Worm (Caenorhabditis elegans) whole organism, young adult: ENCODE results near the gene alh-7.
A peak's percentile ranks its signal among the peaks of the same experiment; 100 is the strongest.

Experiments
- B0035.1 ChIP-seq: sonication (generic microtip); optimal IDR thresholded peaks from 2 replicates; lab custom pipeline; 2016; ENCODE audit warnings: missing genetic modification characterization, mild to moderate bottlenecking, missing compliant biosample characterization, missing genotype, missing genetic modification reagents
- B0261.1 ChIP-seq: sonication (generic microtip); optimal IDR thresholded peaks from 2 replicates; lab custom pipeline; 2016; ENCODE audit warnings: mild to moderate bottlenecking, missing genetic modification characterization, moderate library complexity, missing compliant biosample characterization
- B0336.3 ChIP-seq: fragments of 200-800 bp; sonication (Bioruptor generic); IDR thresholded peaks from 2 replicates; pipeline ENCODE4 v1.3.6; 2022; ENCODE audit warnings: missing genetic modification characterization, missing compliant biosample characterization
- F33H1.4 ChIP-seq: fragments of 200-800 bp; sonication (Bioruptor generic); IDR thresholded peaks from 2 replicates; pipeline ENCODE4 v1.3.6; 2022; ENCODE audit warnings: missing genetic modification reagents, missing genetic modification characterization, missing compliant biosample characterization
- F52B5.7 ChIP-seq: sonication (generic microtip); optimal IDR thresholded peaks from 2 replicates; lab custom pipeline; 2016; ENCODE audit warnings: mild to moderate bottlenecking, missing genetic modification characterization, missing compliant biosample characterization
- F57A8.1 ChIP-seq: fragments of 200-800 bp; sonication (Bioruptor generic); optimal IDR thresholded peaks from 2 replicates; lab custom pipeline; 2018; ENCODE audit warnings: mild to moderate bottlenecking, missing genetic modification characterization, moderate library complexity, missing compliant biosample characterization
- Y53G8AR.9 ChIP-seq: fragments of 200-800 bp; sonication (Bioruptor generic); conservative IDR thresholded peaks from 2 replicates; pipeline ENCODE4 v1.3.6; 2022; ENCODE audit warnings: missing genetic modification reagents, missing genetic modification characterization, missing compliant biosample characterization
- Y67H2A.10 ChIP-seq: fragments of 200-800 bp; sonication (Bioruptor generic); conservative IDR thresholded peaks from 2 replicates; pipeline ENCODE4 v1.3.6; 2022; ENCODE audit warnings: missing genetic modification reagents, missing genetic modification characterization, missing compliant biosample characterization
- ZK185.1 ChIP-seq: sonication (generic microtip); optimal IDR thresholded peaks from 2 replicates; lab custom pipeline; 2016; ENCODE audit warnings: mild to moderate bottlenecking, missing genetic modification characterization, missing compliant biosample characterization; ENCODE audit not compliant: poor library complexity, severe bottlenecking
- akir-1 ChIP-seq: fragments of 200-800 bp; sonication (Bioruptor generic); optimal IDR thresholded peaks from 2 replicates; lab custom pipeline; 2018; ENCODE audit warnings: mild to moderate bottlenecking, missing genetic modification characterization, moderate library complexity, missing compliant biosample characterization
- athp-1 ChIP-seq: sonication (generic microtip); optimal IDR thresholded peaks from 2 replicates; lab custom pipeline; 2017; ENCODE audit warnings: mild to moderate bottlenecking, missing genetic modification characterization, missing compliant biosample characterization
- ccch-3 ChIP-seq: fragments of 200-800 bp; sonication (Bioruptor generic); optimal IDR thresholded peaks from 2 replicates; lab custom pipeline; 2018; ENCODE audit warnings: mild to moderate bottlenecking, missing genetic modification characterization, missing compliant biosample characterization
- cebp-1 ChIP-seq, 2 experiments: fragments of 200-800 bp in 1 of 2; sonication (Bioruptor generic) in 1 of 2; sonication (generic microtip) in 1 of 2; IDR thresholded peaks in 1 of 2; optimal IDR thresholded peaks in 1 of 2; 2 replicates each; pipeline versions ENCODE4 v1.3.6 to Lab custom; 2017 to 2022; ENCODE audit warnings: missing compliant biosample characterization in 2 of 2, missing genetic modification characterization in 2 of 2, mild to moderate bottlenecking in 1 of 2, missing genetic modification reagents in 1 of 2, moderate library complexity in 1 of 2
- egl-44 ChIP-seq: fragments of 200-800 bp; sonication (Bioruptor generic); IDR thresholded peaks from 2 replicates; pipeline ENCODE4 v1.3.6; 2022; ENCODE audit warnings: missing genetic modification reagents, missing genetic modification characterization, missing compliant biosample characterization
- ets-4 ChIP-seq: fragments of 200-800 bp; sonication (Bioruptor generic); optimal IDR thresholded peaks from 2 replicates; lab custom pipeline; 2018; ENCODE audit warnings: mild to moderate bottlenecking, missing genetic modification characterization, missing compliant biosample characterization
- hlh-26 ChIP-seq: fragments of 200-800 bp; sonication (Bioruptor generic); conservative IDR thresholded peaks from 2 replicates; pipeline ENCODE4 v1.3.6; 2022; ENCODE audit warnings: missing genetic modification reagents, missing genetic modification characterization, missing compliant biosample characterization
- hrde-1 ChIP-seq: sonication (generic microtip); optimal IDR thresholded peaks from 2 replicates; lab custom pipeline; 2016; ENCODE audit warnings: missing genetic modification characterization, mild to moderate bottlenecking, missing compliant biosample characterization, moderate library complexity, missing genotype, missing genetic modification reagents, borderline replicate concordance
- let-526 ChIP-seq: fragments of 200-800 bp; sonication (Bioruptor generic); IDR thresholded peaks from 2 replicates; pipeline ENCODE4 v1.3.6; 2022; ENCODE audit warnings: missing genetic modification reagents, missing genetic modification characterization, missing compliant biosample characterization
- let-607 ChIP-seq, 2 experiments: fragments of 200-800 bp in 1 of 2; sonication (Bioruptor generic) in 1 of 2; sonication (generic microtip) in 1 of 2; optimal IDR thresholded peaks; 2 replicates each; lab custom pipeline; 2016 to 2018; ENCODE audit warnings: mild to moderate bottlenecking in 2 of 2, missing compliant biosample characterization in 2 of 2, missing genetic modification characterization in 2 of 2, moderate library complexity in 2 of 2, missing genotype in 1 of 2
- lin-26 ChIP-seq: fragments of 200-800 bp; sonication (Bioruptor generic); IDR thresholded peaks from 2 replicates; pipeline ENCODE4 v1.3.6; 2022; ENCODE audit warnings: missing genetic modification reagents, missing genetic modification characterization, missing compliant biosample characterization
- lsl-1 ChIP-seq: fragments of 200-800 bp; sonication (Bioruptor generic); optimal IDR thresholded peaks from 2 replicates; lab custom pipeline; 2018; ENCODE audit warnings: mild to moderate bottlenecking, missing genetic modification characterization, moderate library complexity, missing compliant biosample characterization
- lsy-27 ChIP-seq: sonication (generic microtip); optimal IDR thresholded peaks from 2 replicates; lab custom pipeline; 2017; ENCODE audit warnings: missing genetic modification characterization, mild to moderate bottlenecking, missing compliant biosample characterization, antibody characterized with exemption, missing genotype, borderline replicate concordance; ENCODE audit not compliant: insufficient read depth
- madf-8 ChIP-seq: fragments of 200-800 bp; sonication (Bioruptor generic); conservative IDR thresholded peaks from 2 replicates; pipeline ENCODE4 v1.3.6; 2022; ENCODE audit warnings: missing genetic modification reagents, missing genetic modification characterization, missing compliant biosample characterization
- mcd-1 ChIP-seq: fragments of 200-800 bp; sonication (Bioruptor generic); IDR thresholded peaks from 2 replicates; pipeline ENCODE4 v1.3.6; 2022; ENCODE audit warnings: missing genetic modification reagents, missing genetic modification characterization, missing compliant biosample characterization
- nfya-2 ChIP-seq: fragments of 200-800 bp; sonication (Bioruptor generic); IDR thresholded peaks from 2 replicates; pipeline ENCODE4 v1.3.6; 2022; ENCODE audit warnings: missing genetic modification reagents, missing genetic modification characterization, missing compliant biosample characterization
- pha-4 ChIP-seq: fragments of 150-350 bp; sonication (generic microtip); optimal IDR thresholded peaks from 2 replicates; lab custom pipeline; 2014; ENCODE audit warnings: missing biosample characterization, missing genetic modification reagents, missing genetic modification characterization
- rcor-1 ChIP-seq: fragments of 200-800 bp; sonication (Bioruptor generic); IDR thresholded peaks from 2 replicates; pipeline ENCODE4 v1.3.6; 2022; ENCODE audit warnings: missing genetic modification reagents, missing genetic modification characterization, missing compliant biosample characterization
- rec-8 ChIP-seq, 2 experiments: sonication (generic microtip); optimal IDR thresholded peaks; 2 replicates each; lab custom pipeline; 2016; ENCODE audit warnings: mild to moderate bottlenecking in 2 of 2, missing genetic modification characterization in 2 of 2, missing genetic modification reagents in 2 of 2, missing genotype in 2 of 2, missing biosample characterization in 1 of 2, missing compliant biosample characterization in 1 of 2, moderate library complexity in 1 of 2
- rpc-1 ChIP-seq, 2 experiments: fragments of 150-350 bp in 1 of 2; sonication (generic microtip) in 1 of 2; optimal IDR thresholded peaks; 2 replicates each; lab custom pipeline; 2014 to 2018; ENCODE audit warnings: missing biosample characterization in 1 of 2, missing genetic modification characterization in 1 of 2, missing genetic modification reagents in 1 of 2, missing genotype in 1 of 2
- tbx-9 ChIP-seq: sonication (generic microtip); optimal IDR thresholded peaks from 2 replicates; lab custom pipeline; 2016; ENCODE audit warnings: borderline replicate concordance, missing genetic modification characterization, inconsistent platforms, missing compliant biosample characterization
- unc-62 ChIP-seq: fragments of 150-350 bp; optimal IDR thresholded peaks from 2 replicates; lab custom pipeline; 2014; ENCODE audit warnings: missing biosample characterization, missing genetic modification reagents, missing genetic modification characterization
- xnd-1 ChIP-seq: sonication (generic microtip); optimal IDR thresholded peaks from 2 replicates; lab custom pipeline; 2016; ENCODE audit warnings: missing genotype, missing genetic modification reagents, missing genetic modification characterization, missing compliant biosample characterization
- zfh-2 ChIP-seq: fragments of 200-800 bp; sonication (Bioruptor generic); conservative IDR thresholded peaks from 2 replicates; pipeline ENCODE4 v1.3.6; 2022; ENCODE audit warnings: missing genetic modification reagents, missing genetic modification characterization, missing compliant biosample characterization
- ztf-6 ChIP-seq: fragments of 200-800 bp; sonication (Bioruptor generic); IDR thresholded peaks from 2 replicates; pipeline ENCODE4 v1.3.6; 2022; ENCODE audit warnings: missing genetic modification reagents, missing genetic modification characterization, missing compliant biosample characterization

The alh-7 gene

DNA sequence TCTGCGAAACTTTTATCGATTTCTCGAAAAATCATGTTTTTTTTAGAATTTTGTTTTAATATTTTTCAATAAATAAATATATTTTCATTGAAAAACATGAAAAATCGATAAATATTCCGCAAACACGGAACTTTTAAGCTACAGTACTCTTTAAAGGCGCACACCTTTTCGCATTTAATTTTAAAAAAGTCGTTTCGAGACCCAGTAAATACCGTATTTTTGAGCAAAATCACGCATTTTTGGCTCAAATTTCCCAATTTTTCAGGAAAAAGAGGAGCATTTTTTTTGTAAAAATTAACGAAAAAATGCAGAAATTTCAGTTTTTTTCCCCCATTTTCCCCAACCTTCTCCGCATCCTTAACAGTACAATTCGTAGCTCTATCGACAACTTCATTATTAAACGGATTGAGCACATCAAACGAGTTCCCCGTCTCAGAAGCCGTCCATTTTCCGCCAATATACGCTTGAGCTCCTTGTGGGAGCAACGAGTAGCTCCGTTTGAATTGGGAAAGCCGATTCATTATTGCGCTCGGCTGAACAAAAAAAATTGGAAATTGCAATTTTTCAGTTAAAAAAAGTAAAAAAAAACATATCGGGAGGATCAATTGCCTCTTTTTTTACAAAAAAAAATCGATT is at the start of gene alh-7:
Gene alh-7, minus strand, starts transcription at position 533 of the 636 bp plus-strand sequence.
- no peak for TF ChIP-seq rcor-1
- peak; percentile 33 for TF ChIP-seq hrde-1
- TF ChIP-seq ztf-6 (GFP tag; lab: Robert Waterston, UW), result no peak
- TF ChIP-seq B0261.1, result no peak
- no peak for TF ChIP-seq rpc-1 (optimal IDR thresholded peaks at IDR 0.05; lab: Kevin White, UChicago)
- no peak for TF ChIP-seq rpc-1 (tag; optimal IDR thresholded peaks at IDR 0.05; lab: Kevin White, UChicago)
- no peak for TF ChIP-seq pha-4
- TF ChIP-seq ccch-3, result no peak
- peak; percentile 44; the same call in 1 of the 2 replicates for TF ChIP-seq B0336.3
- peak; percentile 56 for TF ChIP-seq xnd-1
- 0 out of 2 replicates have a peak, but pooled peaks have one; percentile 10 for TF ChIP-seq madf-8
- TF ChIP-seq unc-62 (GFP tag; lab: Kevin White, UChicago), result no peak
- 0 out of 2 replicates have a peak, but pooled peaks have one; percentile 7 for TF ChIP-seq lin-26
- TF ChIP-seq lsl-1, result peak; percentile 82
- no peak for TF ChIP-seq F52B5.7 (tag; lab: Kevin White, UChicago)
- peak; percentile 62 for TF ChIP-seq F33H1.4 (GFP tag; lab: Robert Waterston, UW)
- TF ChIP-seq mcd-1 (GFP tag; lab: Robert Waterston, UW), result no peak
- TF ChIP-seq ZK185.1 (tag; lab: Kevin White, UChicago), result no peak
- TF ChIP-seq athp-1, result peak; percentile 33
- no peak for TF ChIP-seq egl-44 (GFP tag; lab: Robert Waterston, UW)

DNA sequence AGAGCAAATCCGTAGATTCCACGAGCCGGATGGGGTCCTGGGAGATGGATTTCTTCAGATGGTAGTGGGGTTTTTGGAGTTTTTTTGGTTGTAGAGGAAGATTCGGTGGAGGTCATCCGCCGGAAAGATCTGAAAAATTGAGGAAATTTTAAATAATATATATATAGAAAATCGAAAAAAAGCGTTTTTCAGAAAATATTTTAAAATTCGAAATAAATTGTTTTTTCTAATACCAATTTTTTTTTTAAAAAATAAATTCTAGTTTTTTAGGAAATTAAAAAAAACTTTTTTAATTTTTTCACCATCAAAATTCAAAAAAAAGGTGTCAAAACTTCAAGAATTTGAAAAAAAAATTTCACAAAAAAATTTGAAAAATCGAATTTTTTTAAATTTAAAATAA is 49.4 kb upstream of the alh-7 start, which contains the start of the genes noa-1 and Y48E1B.17:
Gene noa-1, minus strand, starts transcription at position 101 of the 400 bp plus-strand sequence.
Gene Y48E1B.17, minus strand, starts transcription at position 129 of the 400 bp plus-strand sequence.
- TF ChIP-seq lsy-27 (tag; lab: Kevin White, UChicago) (no peak), Y67H2A.10 (GFP tag; lab: Robert Waterston, UW) (no peak)
- TF ChIP-seq, all 124 proteins: peak for 0

DNA sequence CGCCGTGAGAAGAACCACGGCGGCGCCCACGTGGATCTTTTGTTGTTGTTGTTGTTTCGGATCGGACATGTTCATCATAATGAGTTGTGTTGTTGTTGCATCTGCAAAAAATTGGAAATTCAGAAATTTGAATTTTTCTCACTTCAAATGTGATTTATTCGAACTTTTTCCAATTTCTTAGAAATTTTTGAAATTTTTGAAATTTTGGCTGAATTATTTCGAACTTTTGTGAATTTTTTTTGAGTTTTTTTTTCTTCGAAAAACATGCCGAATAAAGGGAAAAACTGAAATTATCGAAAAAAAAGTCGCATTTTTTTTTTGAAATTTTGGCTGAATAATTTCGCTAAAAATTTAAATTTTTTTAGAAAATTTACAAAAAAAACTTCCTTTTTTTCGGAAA is 39.5 kb upstream of the alh-7 start, which contains the start of gene snx-14:
Gene snx-14, minus strand, starts transcription at position 101 of the 400 bp plus-strand sequence.
- TF ChIP-seq lsy-27 (tag; lab: Kevin White, UChicago) (no peak), B0336.3 (no peak), let-526 (GFP tag; lab: Robert Waterston, UW) (no peak), B0035.1 (no peak), akir-1 (no peak), Y53G8AR.9 (GFP tag; lab: Robert Waterston, UW) (no peak), mcd-1 (GFP tag; lab: Robert Waterston, UW) (no peak), ets-4 (no peak), let-607 (tag; optimal IDR thresholded peaks at IDR 0.05; lab: Kevin White, UChicago) (no peak), cebp-1 (GFP tag; IDR thresholded peaks at IDR 0.05; lab: Robert Waterston, UW) (no peak), cebp-1 (tag; optimal IDR thresholded peaks at IDR 0.05; lab: Kevin White, UChicago) (no peak), tbx-9 (tag; lab: Kevin White, UChicago) (no peak), egl-44 (GFP tag; lab: Robert Waterston, UW) (no peak), rec-8 (tag; optimal IDR thresholded peaks at IDR 0.05; lab: Kevin White, UChicago) (no peak)

DNA sequence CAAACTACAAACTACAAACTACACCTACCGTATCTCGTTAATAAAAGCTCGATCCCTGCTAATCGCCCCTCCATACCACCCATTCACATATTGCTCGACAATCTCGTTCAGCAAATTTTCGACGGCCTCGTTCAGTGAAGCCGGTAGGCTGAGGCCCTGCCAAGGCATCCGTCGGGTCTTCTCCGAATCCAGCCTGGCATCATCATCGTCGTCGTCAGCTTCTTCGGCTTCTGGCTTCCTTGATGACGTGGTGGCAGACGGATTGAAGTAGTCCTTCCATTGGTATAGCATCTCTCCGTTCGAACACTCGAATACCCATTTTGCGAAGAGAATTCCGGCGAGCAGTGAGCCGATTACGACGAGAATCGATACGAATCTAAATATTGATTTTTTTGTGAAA is 39.1 kb upstream of the alh-7 start:
- TF ChIP-seq F57A8.1 (GFP tag; lab: Kevin White, UChicago), result no peak
- TF ChIP-seq ccch-3, result no peak
- no peak for TF ChIP-seq tbx-9 (tag; lab: Kevin White, UChicago)
- TF ChIP-seq nfya-2 (GFP tag; lab: Robert Waterston, UW), result no peak
- no peak for TF ChIP-seq cebp-1 (GFP tag; IDR thresholded peaks at IDR 0.05; lab: Robert Waterston, UW)
- no peak for TF ChIP-seq cebp-1 (tag; optimal IDR thresholded peaks at IDR 0.05; lab: Kevin White, UChicago)
- no peak for TF ChIP-seq hlh-26
- peak; percentile 63; the same call in 1 of the 2 replicates for TF ChIP-seq zfh-2
- TF ChIP-seq lin-26, result no peak
